Fruit fly (Drosophila melanogaster): ENCODE data around the gene Fum2.

DNA sequence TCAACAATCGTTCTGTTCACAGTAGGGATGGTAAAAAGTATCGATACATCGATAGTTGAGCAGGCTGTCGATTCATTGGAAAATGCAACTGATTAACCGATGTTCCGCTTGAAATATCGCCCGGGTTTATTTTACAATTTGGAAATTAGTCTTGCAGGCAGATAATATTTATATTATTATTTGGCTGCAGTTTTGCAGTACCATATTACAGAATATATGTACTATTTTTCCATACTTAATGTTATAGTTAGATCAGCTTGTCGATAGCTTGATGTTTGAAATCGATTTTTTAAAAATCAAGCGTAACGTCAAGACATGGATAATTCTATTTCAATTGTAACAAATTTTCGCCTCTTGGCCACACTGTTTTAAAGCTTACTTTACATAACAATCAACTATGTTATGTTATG lies 13.4 kb downstream of the Fum2 start, which contains the start of gene CG14442:
- TF ChIP-seq psq (optimal IDR thresholded peaks at IDR 0.05) (no peak), CG8478 (optimal IDR thresholded peaks at IDR 0.05) (no peak), pan (optimal IDR thresholded peaks at IDR 0.05) (no peak), Dll (optimal IDR thresholded peaks at IDR 0.05) (no peak)

Measured in whole organism.